Fruit fly (Drosophila melanogaster) whole organism, pupa: ENCODE measurements around the gene CG8620.

ENCODE experiments used
- CG10348 ChIP-seq: fragments of 200-800 bp; sonication (Bioruptor generic); IDR thresholded peaks from 2 replicates; pipeline ENCODE4 v1.3.6; 2022; ENCODE audit warnings: missing biosample characterization, missing genetic modification characterization
- CG12605 ChIP-seq: fragments of 200-800 bp; sonication (Bioruptor generic); IDR thresholded peaks from 2 replicates; pipeline ENCODE4 v1.3.6; 2022; ENCODE audit warnings: missing biosample characterization, missing genetic modification characterization
- CG13204 ChIP-seq: fragments of 200-800 bp; sonication (Bioruptor generic); optimal IDR thresholded peaks from 2 replicates; lab custom pipeline; 2018; ENCODE audit warnings: missing biosample characterization, mild to moderate bottlenecking, missing genetic modification characterization, moderate library complexity
- CG14655 ChIP-seq: fragments of 200-800 bp; sonication (Bioruptor generic); optimal IDR thresholded peaks from 3 replicates; lab custom pipeline; 2017; ENCODE audit warnings: mild to moderate bottlenecking, missing biosample characterization, missing genetic modification reagents, missing genetic modification characterization
- CG15710 ChIP-seq: fragments of 200-800 bp; sonication (Bioruptor generic); optimal IDR thresholded peaks from 2 replicates; lab custom pipeline; 2018; ENCODE audit warnings: missing biosample characterization, mild to moderate bottlenecking, missing genetic modification characterization, moderate library complexity
- CG17806 ChIP-seq: fragments of 200-800 bp; sonication (Bioruptor generic); optimal IDR thresholded peaks from 2 replicates; lab custom pipeline; 2018; ENCODE audit warnings: missing biosample characterization, mild to moderate bottlenecking, missing genetic modification characterization, moderate library complexity
- CG32121 ChIP-seq: fragments of 200-800 bp; sonication (Bioruptor generic); IDR thresholded peaks from 2 replicates; pipeline ENCODE4 v1.3.6; 2022; ENCODE audit warnings: missing biosample characterization, missing genetic modification characterization
- CG34367 ChIP-seq: fragments of 200-800 bp; sonication (Bioruptor generic); optimal IDR thresholded peaks from 2 replicates; lab custom pipeline; 2018; ENCODE audit warnings: missing biosample characterization, mild to moderate bottlenecking, missing genetic modification characterization
- CG4496 ChIP-seq: fragments of 200-800 bp; sonication (Bioruptor generic); IDR thresholded peaks from 3 replicates; pipeline ENCODE4 v1.3.6; 2022; ENCODE audit warnings: missing biosample characterization, missing genetic modification characterization
- CG8159 ChIP-seq: fragments of 200-800 bp; sonication (Bioruptor generic); optimal IDR thresholded peaks from 3 replicates; lab custom pipeline; 2018; ENCODE audit warnings: missing biosample characterization, mild to moderate bottlenecking, missing genetic modification characterization, moderate library complexity
- CG8301 ChIP-seq: fragments of 200-800 bp; sonication (Bioruptor generic); optimal IDR thresholded peaks from 2 replicates; lab custom pipeline; 2018; ENCODE audit warnings: missing biosample characterization, mild to moderate bottlenecking, missing genetic modification characterization
- CG9948 ChIP-seq: fragments of 200-800 bp; sonication (Bioruptor generic); optimal IDR thresholded peaks from 2 replicates; lab custom pipeline; 2018; ENCODE audit warnings: missing biosample characterization, mild to moderate bottlenecking, missing genetic modification characterization, moderate library complexity
- D1 ChIP-seq: fragments of 200-800 bp; sonication (Bioruptor generic); optimal IDR thresholded peaks from 2 replicates; lab custom pipeline; 2018; ENCODE audit warnings: missing biosample characterization, mild to moderate bottlenecking, missing genetic modification characterization, moderate library complexity
- EcR ChIP-seq: fragments of 200-800 bp; sonication (Bioruptor generic); optimal IDR thresholded peaks from 3 replicates; lab custom pipeline; 2019; ENCODE audit warnings: missing biosample characterization, missing genetic modification characterization, mild to moderate bottlenecking, moderate library complexity, missing genetic modification reagents
- Ets98B ChIP-seq: fragments of 200-800 bp; sonication (Bioruptor generic); IDR thresholded peaks from 2 replicates; pipeline ENCODE4 v1.3.6; 2022; ENCODE audit warnings: missing biosample characterization, missing genetic modification characterization
- Pif1A ChIP-seq: fragments of 200-800 bp; sonication (Bioruptor generic); optimal IDR thresholded peaks from 3 replicates; lab custom pipeline; 2016; ENCODE audit warnings: missing biosample characterization, missing genetic modification characterization
- Pif1B ChIP-seq: fragments of 200-800 bp; sonication (Bioruptor generic); optimal IDR thresholded peaks from 3 replicates; lab custom pipeline; 2016; ENCODE audit warnings: missing biosample characterization, missing genetic modification characterization
- Snoo ChIP-seq: fragments of 200-800 bp; sonication (Bioruptor generic); optimal IDR thresholded peaks from 3 replicates; lab custom pipeline; 2017; ENCODE audit warnings: missing biosample characterization, mild to moderate bottlenecking, missing genetic modification characterization, inconsistent platforms
- fd96Ca ChIP-seq: fragments of 200-800 bp; sonication (Bioruptor generic); IDR thresholded peaks from 3 replicates; pipeline ENCODE4 v1.3.6; 2022; ENCODE audit warnings: missing biosample characterization, missing genetic modification characterization
- gl ChIP-seq: fragments of 200-800 bp; sonication (Bioruptor generic); optimal IDR thresholded peaks from 2 replicates; lab custom pipeline; 2018; ENCODE audit warnings: missing biosample characterization, mild to moderate bottlenecking, missing genetic modification characterization
- rn ChIP-seq: fragments of 200-800 bp; sonication (Bioruptor generic); IDR thresholded peaks from 2 replicates; pipeline ENCODE4 v1.3.6; 2022; ENCODE audit warnings: missing biosample characterization, missing genetic modification characterization

CG8620 gene

DNA sequence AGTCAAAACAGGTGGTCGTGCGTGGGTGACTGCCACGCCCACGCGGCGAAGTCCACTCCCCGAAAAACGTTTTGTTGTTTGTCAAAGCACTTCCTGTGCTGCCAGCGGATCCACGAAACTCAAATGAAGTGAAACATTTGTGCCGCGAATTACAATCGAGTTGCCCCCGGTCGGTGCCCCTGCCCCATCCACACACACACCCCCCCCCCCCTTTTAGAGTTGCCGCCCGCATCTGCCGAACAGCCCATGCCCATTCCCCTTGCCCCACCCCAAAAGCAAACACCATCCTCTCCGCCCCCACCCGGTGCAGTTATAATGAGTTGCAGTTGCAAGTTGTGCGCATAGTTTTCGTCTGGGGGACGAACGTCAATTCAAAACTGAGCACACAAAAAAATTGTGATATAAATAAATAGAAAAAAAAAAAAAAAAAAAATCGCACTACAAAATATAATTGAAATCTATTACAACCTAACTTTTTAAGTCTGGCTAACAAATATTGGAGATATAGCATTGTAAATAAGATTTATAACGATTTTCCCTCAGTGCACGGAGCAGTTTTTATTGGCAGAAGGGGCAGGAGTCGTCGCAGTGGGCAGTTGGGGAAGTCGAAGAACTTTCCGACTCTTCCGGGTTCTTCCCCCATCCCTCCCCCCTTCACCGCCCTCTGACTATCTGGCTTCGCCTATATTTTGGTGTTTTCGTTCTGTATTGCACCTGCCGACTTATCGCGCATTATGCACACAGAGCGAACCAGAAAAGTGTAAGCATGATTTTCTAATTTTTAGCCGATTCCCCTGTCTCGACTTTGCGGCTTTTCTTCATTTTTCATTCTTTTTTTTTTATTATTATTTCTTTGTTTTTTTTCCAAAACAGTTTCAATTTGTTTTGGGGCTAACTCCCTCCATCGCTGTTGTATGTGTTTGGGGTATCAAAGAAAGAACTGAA, 6.1 kb upstream of the CG8620 start:
- TF ChIP-seq CG10348 (GFP tag; lab: Robert Waterston, UW) = no peak
- TF ChIP-seq CG17806 (tag; lab: Kevin White, UChicago) = peak; percentile 44
- TF ChIP-seq EcR (GFP tag; lab: Kevin White, UChicago) = no peak
- TF ChIP-seq CG12605 (GFP tag; lab: Robert Waterston, UW) = peak; percentile 70
- TF ChIP-seq CG13204 (GFP tag; lab: Kevin White, UChicago) = no peak
- peak; percentile 85; the same call in 2 of the 3 replicates for TF ChIP-seq CG4496 (GFP tag; lab: Robert Waterston, UW)
- TF ChIP-seq Pif1A (GFP tag; lab: Kevin White, UChicago) = peak; percentile 55
- TF ChIP-seq CG14655 = peak; percentile 72
- no peak for TF ChIP-seq D1 (tag; lab: Kevin White, UChicago)
- peak; percentile 63 for TF ChIP-seq CG8301 (tag; lab: Kevin White, UChicago)
- TF ChIP-seq CG9948 (tag; lab: Kevin White, UChicago) = peak; percentile 53
- TF ChIP-seq Snoo (tag; lab: Kevin White, UChicago) = no peak
- no peak for TF ChIP-seq CG34367 (tag; lab: Kevin White, UChicago)
- peak; percentile 83 for TF ChIP-seq Ets98B (GFP tag; lab: Robert Waterston, UW)
- no peak for TF ChIP-seq gl
- TF ChIP-seq fd96Ca = peak; percentile 68
- peak; percentile 45 for TF ChIP-seq CG8159 (tag; lab: Kevin White, UChicago)
- peak; percentile 15 for TF ChIP-seq CG15710 (tag; lab: Kevin White, UChicago)
- peak; percentile 75 for TF ChIP-seq CG32121 (GFP tag; lab: Robert Waterston, UW)
- peak; percentile 50; the same call in 1 of the 2 replicates for TF ChIP-seq rn (GFP tag; lab: Robert Waterston, UW)
- peak; percentile 47 for TF ChIP-seq Pif1B (GFP tag; lab: Kevin White, UChicago)
- TF ChIP-seq, all 21 proteins: peak for 14

DNA sequence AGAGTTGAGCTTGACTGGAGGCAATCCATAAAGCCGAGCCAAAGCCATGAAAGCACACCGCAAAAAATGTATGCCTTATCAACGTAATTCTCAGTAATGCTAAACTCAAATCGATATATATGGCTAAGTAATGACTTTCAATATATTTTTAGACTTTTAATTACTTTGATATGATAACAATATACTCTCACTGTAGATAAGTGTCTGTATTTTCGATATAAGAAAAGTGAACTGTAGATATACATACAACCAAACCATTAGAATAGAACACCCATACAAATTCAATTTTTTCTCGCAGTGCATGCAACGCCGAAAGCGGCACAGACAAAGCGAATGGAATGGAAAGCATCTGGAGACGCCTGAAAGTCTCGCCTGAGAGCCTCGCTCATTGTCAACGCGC, 4.3 kb upstream of the CG8620 start:
- TF ChIP-seq CG13204 (GFP tag; lab: Kevin White, UChicago) (peak; percentile 46), CG14655 (peak; percentile 80), rn (GFP tag; lab: Robert Waterston, UW) (no peak), Pif1B (GFP tag; lab: Kevin White, UChicago) (peak; percentile 57), CG10348 (GFP tag; lab: Robert Waterston, UW) (no peak), CG8159 (tag; lab: Kevin White, UChicago) (peak; percentile 87), gl (peak; percentile 49), CG17806 (tag; lab: Kevin White, UChicago) (peak; percentile 82), EcR (GFP tag; lab: Kevin White, UChicago) (no peak), Ets98B (GFP tag; lab: Robert Waterston, UW) (peak; percentile 39), CG4496 (GFP tag; lab: Robert Waterston, UW) (peak; percentile 58; the same call in 2 of the 3 replicates), CG8301 (tag; lab: Kevin White, UChicago) (peak; percentile 76), D1 (tag; lab: Kevin White, UChicago) (peak; percentile 39), Snoo (tag; lab: Kevin White, UChicago) (peak; percentile 46), CG32121 (GFP tag; lab: Robert Waterston, UW) (peak; percentile 50), CG9948 (tag; lab: Kevin White, UChicago) (peak; percentile 75), CG15710 (tag; lab: Kevin White, UChicago) (peak; percentile 80), fd96Ca (no peak), CG34367 (tag; lab: Kevin White, UChicago) (peak; percentile 63), Pif1A (GFP tag; lab: Kevin White, UChicago) (peak; percentile 82), CG12605 (GFP tag; lab: Robert Waterston, UW) (no peak)

DNA sequence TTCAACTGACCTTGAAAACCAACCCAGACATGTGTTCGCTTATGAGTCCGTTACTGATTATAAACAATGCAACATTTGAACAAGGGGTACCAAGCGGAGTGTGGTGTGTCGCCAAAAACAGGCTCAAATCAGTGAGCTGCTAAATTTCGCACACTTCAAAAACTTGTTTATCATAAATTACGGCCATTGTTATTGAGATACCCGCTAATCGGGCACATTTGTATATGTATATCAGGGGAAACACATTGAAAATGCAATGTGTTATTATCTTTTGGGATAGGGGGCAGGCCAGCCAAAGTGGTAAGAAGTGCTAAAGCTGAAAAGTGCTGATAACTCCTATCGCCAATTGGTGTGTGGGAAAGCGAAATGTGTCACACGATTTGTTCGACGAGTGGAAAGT, 3.6 kb upstream of the CG8620 start:
- TF ChIP-seq CG10348 (GFP tag; lab: Robert Waterston, UW) (no peak), CG9948 (tag; lab: Kevin White, UChicago) (no peak), Ets98B (GFP tag; lab: Robert Waterston, UW) (no peak), CG14655 (no peak), Pif1B (GFP tag; lab: Kevin White, UChicago) (no peak), CG12605 (GFP tag; lab: Robert Waterston, UW) (no peak), CG15710 (tag; lab: Kevin White, UChicago) (no peak), CG32121 (GFP tag; lab: Robert Waterston, UW) (no peak), EcR (GFP tag; lab: Kevin White, UChicago) (no peak), gl (no peak), CG17806 (tag; lab: Kevin White, UChicago) (no peak), CG13204 (GFP tag; lab: Kevin White, UChicago) (no peak), Snoo (tag; lab: Kevin White, UChicago) (no peak), CG4496 (GFP tag; lab: Robert Waterston, UW) (no peak), Pif1A (GFP tag; lab: Kevin White, UChicago) (no peak), CG8301 (tag; lab: Kevin White, UChicago) (no peak), rn (GFP tag; lab: Robert Waterston, UW) (no peak), fd96Ca (no peak)

DNA sequence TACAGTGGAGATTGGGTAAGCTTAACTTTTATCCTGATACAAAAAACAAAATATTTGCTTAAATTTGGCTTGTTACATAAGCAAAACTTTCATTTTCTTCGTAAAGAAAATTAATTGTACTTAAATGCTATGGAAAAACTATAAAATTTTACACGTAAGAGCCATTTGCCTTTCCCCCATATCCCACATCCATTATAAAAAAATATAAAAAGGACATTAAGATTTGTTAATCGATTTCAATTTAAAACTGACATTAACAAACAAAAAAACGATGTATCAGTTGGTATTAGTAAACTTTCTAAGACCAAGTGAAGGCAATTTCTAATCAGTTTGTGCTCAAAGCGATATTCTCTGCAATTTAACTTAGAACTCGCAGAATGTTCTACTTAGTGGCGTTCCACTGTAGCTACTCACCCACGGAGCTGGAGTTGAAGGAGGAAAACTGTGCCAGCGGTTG, 2.3 kb upstream of the CG8620 start:
- TF ChIP-seq Pif1B (GFP tag; lab: Kevin White, UChicago) (peak; percentile 63), CG12605 (GFP tag; lab: Robert Waterston, UW) (no peak), CG9948 (tag; lab: Kevin White, UChicago) (peak; percentile 65), rn (GFP tag; lab: Robert Waterston, UW) (no peak), Pif1A (GFP tag; lab: Kevin White, UChicago) (peak; percentile 69), CG8301 (tag; lab: Kevin White, UChicago) (peak; percentile 65), CG8159 (tag; lab: Kevin White, UChicago) (peak; percentile 67), CG10348 (GFP tag; lab: Robert Waterston, UW) (no peak), CG32121 (GFP tag; lab: Robert Waterston, UW) (no peak; the same call in 1 of the 2 replicates), CG13204 (GFP tag; lab: Kevin White, UChicago) (peak; percentile 26), CG17806 (tag; lab: Kevin White, UChicago) (peak; percentile 47), CG15710 (tag; lab: Kevin White, UChicago) (peak; percentile 61), CG14655 (peak; percentile 75), Snoo (tag; lab: Kevin White, UChicago) (peak; percentile 54), D1 (tag; lab: Kevin White, UChicago) (no peak), CG4496 (GFP tag; lab: Robert Waterston, UW) (peak; percentile 50), Ets98B (GFP tag; lab: Robert Waterston, UW) (peak; percentile 21), EcR (GFP tag; lab: Kevin White, UChicago) (no peak), CG34367 (tag; lab: Kevin White, UChicago) (peak; percentile 19), gl (no peak), fd96Ca (no peak; the same call in 1 of the 3 replicates)
